Worm (Caenorhabditis elegans) whole organism, midembryonic: ENCODE results near the gene C25H3.16.
A peak's percentile ranks its signal among the peaks of the same experiment; 100 is the strongest.

ENCODE experiments used
- T22C8.4 ChIP-seq: fragments of 200-800 bp; sonication (Bioruptor generic); IDR thresholded peaks from 2 replicates; pipeline ENCODE4 v1.3.6; 2022; ENCODE audit warnings: missing genetic modification characterization, missing compliant biosample characterization
- cog-1 ChIP-seq: sonication (generic microtip); optimal IDR thresholded peaks from 2 replicates; lab custom pipeline; 2016; ENCODE audit warnings: missing genetic modification characterization, missing compliant biosample characterization
- flt-1 ChIP-seq: fragments of 200-800 bp; sonication (Bioruptor generic); IDR thresholded peaks from 2 replicates; pipeline ENCODE4 v1.3.6; 2022; ENCODE audit warnings: missing genetic modification characterization, missing compliant biosample characterization
- klf-2 ChIP-seq: fragments of 200-800 bp; sonication (Bioruptor generic); conservative IDR thresholded peaks from 2 replicates; pipeline ENCODE4 v1.3.6; 2022; ENCODE audit warnings: missing genetic modification reagents, missing genetic modification characterization, missing compliant biosample characterization
- med-1 ChIP-seq: sonication (generic microtip); optimal IDR thresholded peaks from 2 replicates; lab custom pipeline; 2017; ENCODE audit warnings: missing genetic modification characterization, mild to moderate bottlenecking, missing compliant biosample characterization, antibody characterized with exemption, missing genetic modification reagents; ENCODE audit not compliant: insufficient read depth
- ref-1 ChIP-seq: fragments of 200-800 bp; sonication (Bioruptor generic); conservative IDR thresholded peaks from 2 replicates; pipeline ENCODE4 v1.3.6; 2022; ENCODE audit warnings: missing genetic modification reagents, missing genetic modification characterization, missing compliant biosample characterization
- tab-1 ChIP-seq: fragments of 200-800 bp; sonication (Bioruptor generic); IDR thresholded peaks from 2 replicates; pipeline ENCODE4 v1.3.6; 2022; ENCODE audit warnings: missing genetic modification characterization, missing compliant biosample characterization
- ztf-23 ChIP-seq: fragments of 200-800 bp; sonication (Bioruptor generic); IDR thresholded peaks from 2 replicates; pipeline ENCODE4 v1.3.6; 2022; ENCODE audit warnings: missing genetic modification reagents, missing genetic modification characterization, missing compliant biosample characterization
- ztf-29 ChIP-seq: fragments of 200-800 bp; sonication (Bioruptor generic); IDR thresholded peaks from 2 replicates; pipeline ENCODE4 v1.3.6; 2022; ENCODE audit warnings: missing genetic modification reagents, missing genetic modification characterization, missing compliant biosample characterization

The C25H3.16 gene

ce11 chrII:5704479-5704878, 38.4 kb downstream of the C25H3.16 start:
- TF ChIP-seq ref-1 (GFP tag; lab: Robert Waterston, UW) (no peak), ztf-23 (GFP tag; lab: Robert Waterston, UW) (no peak)

ce11 chrII:5707532-5707931, 41.4 kb downstream of the C25H3.16 start, which contains the start of gene osta-2:
TSS of gene osta-2 (plus strand) at chrII:5707691.
- TF ChIP-seq T22C8.4 (GFP tag; lab: Robert Waterston, UW) (no peak), ref-1 (GFP tag; lab: Robert Waterston, UW) (no peak), med-1 (no peak), ztf-29 (GFP tag; lab: Robert Waterston, UW) (no peak), cog-1 (tag; lab: Kevin White, UChicago) (no peak)

- TF ChIP-seq cog-1 (tag; lab: Kevin White, UChicago) = no peak
- TF ChIP-seq med-1 = no peak
- TF ChIP-seq ztf-29 (GFP tag; lab: Robert Waterston, UW) = no peak
- no peak for TF ChIP-seq T22C8.4 (GFP tag; lab: Robert Waterston, UW)
- no peak for TF ChIP-seq ref-1 (GFP tag; lab: Robert Waterston, UW)
- TF ChIP-seq tab-1 (GFP tag; lab: Robert Waterston, UW) = no peak
- TF ChIP-seq klf-2 (GFP tag; lab: Robert Waterston, UW) = no peak
- no peak for TF ChIP-seq ztf-23 (GFP tag; lab: Robert Waterston, UW)
Observed at ce11 chrII:5708154-5708553, 42.1 kb downstream of the C25H3.16 start.

- TF ChIP-seq ztf-29 (GFP tag; lab: Robert Waterston, UW) = no peak
- no peak for TF ChIP-seq ztf-23 (GFP tag; lab: Robert Waterston, UW)
- no peak for TF ChIP-seq med-1
- TF ChIP-seq T22C8.4 (GFP tag; lab: Robert Waterston, UW) = no peak
- no peak for TF ChIP-seq tab-1 (GFP tag; lab: Robert Waterston, UW)
- TF ChIP-seq flt-1 (GFP tag; lab: Robert Waterston, UW) = no peak
Observed at ce11 chrII:5710835-5711234, 44.7 kb downstream of the C25H3.16 start.

DNA sequence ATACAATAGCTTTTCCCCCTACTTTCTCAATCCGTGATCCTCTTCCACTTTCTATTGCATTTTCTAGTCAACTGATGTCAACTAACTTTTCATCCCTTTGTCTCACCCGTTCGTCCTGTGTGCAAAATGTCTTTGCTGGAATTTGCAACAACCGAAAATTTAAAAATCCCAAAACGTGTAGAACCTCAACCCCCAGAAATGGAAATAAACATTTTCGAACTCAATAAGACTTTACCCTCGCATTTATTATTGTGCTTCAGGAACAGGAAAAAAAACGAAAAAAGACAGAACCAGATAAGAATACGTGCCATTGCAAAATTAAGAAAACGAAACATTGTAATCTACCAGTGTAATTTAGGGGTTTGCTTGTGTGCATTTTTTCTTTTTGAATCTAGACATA, 46.0 kb downstream of the C25H3.16 start:
- TF ChIP-seq ztf-29 (GFP tag; lab: Robert Waterston, UW) (no peak), flt-1 (GFP tag; lab: Robert Waterston, UW) (no peak)

ce11 chrII:5714807-5715206, 48.7 kb downstream of the C25H3.16 start, which contains the start of the genes tiar-1 and lelo-4:
TSS of gene tiar-1 (minus strand) at chrII:5714823.
TSS of gene lelo-4 (plus strand) at chrII:5714924.
- no peak for TF ChIP-seq ztf-29 (GFP tag; lab: Robert Waterston, UW)
- TF ChIP-seq flt-1 (GFP tag; lab: Robert Waterston, UW) = 0 out of 2 replicates have a peak, but pooled peaks have one; percentile 13

- no peak for TF ChIP-seq ztf-23 (GFP tag; lab: Robert Waterston, UW)
- no peak for TF ChIP-seq ztf-29 (GFP tag; lab: Robert Waterston, UW)
- no peak for TF ChIP-seq ref-1 (GFP tag; lab: Robert Waterston, UW)
- no peak for TF ChIP-seq klf-2 (GFP tag; lab: Robert Waterston, UW)
- TF ChIP-seq tab-1 (GFP tag; lab: Robert Waterston, UW) = no peak
- no peak for TF ChIP-seq cog-1 (tag; lab: Kevin White, UChicago)
- no peak for TF ChIP-seq med-1
- TF ChIP-seq T22C8.4 (GFP tag; lab: Robert Waterston, UW) = no peak
- no peak for TF ChIP-seq flt-1 (GFP tag; lab: Robert Waterston, UW)
Observed at ce11 chrII:5715745-5716357, 49.8 kb downstream of the C25H3.16 start, which contains the start of the genes C18A3.10 and C18A3.3. TSS of gene C18A3.10 (minus strand) at chrII:5715845. TSS of gene C18A3.3 (plus strand) at chrII:5716307.
